Worm (Caenorhabditis elegans): ENCODE measurements around the gene F21C10.4.

The F21C10.4 gene

DNA sequence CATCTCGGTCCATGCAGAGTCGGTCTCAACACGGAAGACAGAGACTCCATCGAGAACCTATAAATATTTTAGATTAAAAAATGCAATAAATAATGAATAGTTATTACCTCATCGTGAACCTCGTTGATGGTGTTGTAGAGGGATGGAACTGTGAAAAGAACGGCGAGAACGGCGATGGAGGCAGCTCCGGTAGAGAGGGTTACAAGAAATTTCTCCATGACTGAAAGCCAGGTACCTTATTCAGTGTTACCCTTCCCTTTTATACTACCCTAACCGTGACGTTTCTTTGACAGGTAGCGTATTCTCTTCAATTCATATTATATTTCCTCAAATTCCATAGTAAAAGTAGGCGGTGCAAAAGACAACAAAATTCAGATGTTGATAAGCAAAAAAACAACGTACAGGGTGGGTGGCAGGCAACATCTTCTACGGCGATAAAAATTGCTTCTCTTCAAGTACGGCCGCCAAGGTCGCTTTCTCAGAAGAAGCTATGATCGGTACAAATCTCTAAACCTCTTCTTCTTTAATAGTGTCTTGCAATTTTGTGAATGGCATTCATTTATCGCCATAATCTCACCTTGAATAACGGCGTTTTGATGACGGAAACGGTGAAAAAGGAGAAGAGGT, 38.8 kb downstream of the F21C10.4 start, which contains the start of gene col-10:
col-10 (minus strand) TSS at position 235 of the 627 bp plus-strand sequence.
- TF ChIP-seq nhr-42 (GFP tag; IDR thresholded peaks at IDR 0.05) (0 out of 2 replicates have a peak, but pooled peaks have one; percentile 18), hmg-1.1 (GFP tag; IDR thresholded peaks at IDR 0.05) (no peak), ama-1 (optimal IDR thresholded peaks at IDR 0.05) (peak; percentile 95), nhr-48 (tag; optimal IDR thresholded peaks at IDR 0.05) (no peak), nhr-111 (GFP tag; optimal IDR thresholded peaks at IDR 0.05) (no peak), T26A8.4 (GFP tag; IDR thresholded peaks at IDR 0.05) (0 out of 2 replicates have a peak, but pooled peaks have one; percentile 33), hlh-11 (tag; optimal IDR thresholded peaks at IDR 0.05) (peak; percentile 6), snpc-1.2 (GFP tag; IDR thresholded peaks at IDR 0.05) (peak; percentile 35; the same call in 1 of the 2 replicates), hlh-30 (tag; optimal IDR thresholded peaks at IDR 0.05; ENCODE audit: insufficient read depth) (no peak), nhr-28 (tag; optimal IDR thresholded peaks at IDR 0.05) (peak; percentile 41), unc-62 (GFP tag; optimal IDR thresholded peaks at IDR 0.05 in 1 of 2) (peak in 1 of 2 experiments; percentile 66), unc-62 (tag; optimal IDR thresholded peaks at IDR 0.05) (no peak), nhr-25 (tag; optimal IDR thresholded peaks at IDR 0.05; ENCODE audit: borderline replicate concordance, insufficient read depth) (peak; percentile 76), mep-1 (tag; optimal IDR thresholded peaks at IDR 0.05) (peak; percentile 3)

DNA sequence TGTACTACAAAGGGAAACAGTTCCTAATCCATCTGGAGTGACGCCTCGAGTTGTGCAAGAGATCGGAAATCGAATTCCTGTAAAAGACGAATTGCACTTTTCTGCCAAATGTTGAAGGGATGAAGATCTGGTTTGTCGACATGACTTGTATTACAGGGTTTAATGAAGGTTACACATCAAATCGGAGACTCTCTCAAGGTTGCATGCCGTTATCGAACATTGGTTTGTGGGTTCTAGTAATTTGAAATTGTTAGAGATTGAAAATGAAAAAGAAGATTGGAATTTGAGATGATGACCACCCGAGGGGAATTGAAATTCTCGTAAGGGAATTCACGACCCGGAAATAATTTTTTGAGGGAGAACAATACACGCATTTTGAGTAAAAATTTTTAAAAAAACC, 39.9 kb downstream of the F21C10.4 start:
- TF ChIP-seq unc-62 (GFP tag; optimal IDR thresholded peaks at IDR 0.05 in 1 of 2) (peak in 1 of 2 experiments; percentile 89), unc-62 (tag; optimal IDR thresholded peaks at IDR 0.05) (no peak), php-3 (GFP tag; IDR thresholded peaks at IDR 0.05) (no peak), nhr-102 (tag; optimal IDR thresholded peaks at IDR 0.05) (no peak), Y75B8A.6 (GFP tag; IDR thresholded peaks at IDR 0.05) (no peak), zfp-3 (GFP tag; conservative IDR thresholded peaks at IDR 0.05) (no peak), madf-9 (GFP tag; conservative IDR thresholded peaks at IDR 0.05) (no peak), nhr-28 (tag; optimal IDR thresholded peaks at IDR 0.05) (peak; percentile 19), hlh-30 (tag; optimal IDR thresholded peaks at IDR 0.05; ENCODE audit: insufficient read depth) (no peak), nhr-25 (tag; optimal IDR thresholded peaks at IDR 0.05; ENCODE audit: borderline replicate concordance, insufficient read depth) (peak; percentile 13), D1046.2 (GFP tag; IDR thresholded peaks at IDR 0.05) (no peak), cey-2 (tag; optimal IDR thresholded peaks at IDR 0.05; ENCODE audit: borderline replicate concordance, insufficient read depth) (no peak), aha-1 (tag) (peak; percentile 22)

DNA sequence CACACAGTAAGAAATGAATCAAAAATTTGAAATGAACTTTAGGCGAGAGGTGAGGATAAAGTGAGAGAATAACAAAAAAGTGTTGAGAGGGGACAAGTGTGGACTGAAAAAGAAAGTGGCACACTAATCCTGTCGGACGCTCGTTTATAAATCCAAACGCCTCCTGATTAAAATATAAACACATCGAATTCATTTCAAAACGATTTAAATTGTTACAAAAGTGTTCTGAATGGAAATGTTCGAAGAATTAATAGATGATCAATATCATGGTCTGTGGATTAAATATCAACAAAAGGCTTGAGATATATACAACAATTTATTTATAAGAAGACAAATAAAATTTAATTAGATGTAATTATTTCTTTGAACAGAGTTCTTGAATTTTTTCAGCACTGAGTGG, 41.7 kb downstream of the F21C10.4 start, which contains the start of gene B0222.11:
B0222.11 (minus strand) TSS at position 101 of the 400 bp plus-strand sequence.
- no peak for TF ChIP-seq nhr-11 (tag; optimal IDR thresholded peaks at IDR 0.05)
- no peak for TF ChIP-seq unc-130 (GFP tag; optimal IDR thresholded peaks at IDR 0.05)
- no peak for TF ChIP-seq pha-4 (GFP tag; IDR thresholded peaks at IDR 0.05)
- TF ChIP-seq pha-4 (tag; optimal IDR thresholded peaks at IDR 0.05), result no peak
- no peak for TF ChIP-seq nhr-41 (GFP tag; IDR thresholded peaks at IDR 0.05)
- no peak for TF ChIP-seq sdz-12 (GFP tag; optimal IDR thresholded peaks at IDR 0.05)
- TF ChIP-seq aly-2 (tag; optimal IDR thresholded peaks at IDR 0.05), result no peak
- no peak for TF ChIP-seq hif-1 (tag; optimal IDR thresholded peaks at IDR 0.05)
- TF ChIP-seq lin-13 (GFP tag; optimal IDR thresholded peaks at IDR 0.05), result no peak
- TF ChIP-seq rbr-2 (tag; optimal IDR thresholded peaks at IDR 0.05), result no peak
- TF ChIP-seq mes-2 (tag; optimal IDR thresholded peaks at IDR 0.05; ENCODE audit: poor library complexity, severe bottlenecking), result no peak
- no peak for TF ChIP-seq snpc-4 (tag; optimal IDR thresholded peaks at IDR 0.05)
- TF ChIP-seq lim-7 (GFP tag; IDR thresholded peaks at IDR 0.05), result no peak
- TF ChIP-seq gei-8 (GFP tag; optimal IDR thresholded peaks at IDR 0.05), result no peak
- no peak for TF ChIP-seq F49E8.2 (tag; optimal IDR thresholded peaks at IDR 0.05; ENCODE audit: borderline replicate concordance)
- no peak for TF ChIP-seq ceh-28 (tag; optimal IDR thresholded peaks at IDR 0.05)
- TF ChIP-seq nhr-102 (tag; optimal IDR thresholded peaks at IDR 0.05), result no peak
